Fruit fly (Drosophila melanogaster) whole organism, embryonic: ENCODE data around the gene CG5966.

Experiments
- Aef1 ChIP-seq: fragments of 200-800 bp; sonication (Bioruptor generic); IDR thresholded peaks from 3 replicates; pipeline ENCODE4 v1.3.6; 2022; ENCODE audit warnings: missing biosample characterization, missing genetic modification characterization
- CG10543 ChIP-seq: fragments of 200-800 bp; sonication (Bioruptor generic); optimal IDR thresholded peaks from 3 replicates; lab custom pipeline; 2017; ENCODE audit warnings: missing biosample characterization, mild to moderate bottlenecking, missing genetic modification characterization, moderate library complexity
- CG11695 ChIP-seq: fragments of 200-800 bp; sonication (Bioruptor generic); IDR thresholded peaks from 3 replicates; pipeline ENCODE4 v1.3.6; 2022; ENCODE audit warnings: missing biosample characterization, missing genetic modification characterization
- CG13287 ChIP-seq: fragments of 200-800 bp; sonication (Bioruptor generic); IDR thresholded peaks from 2 replicates; pipeline ENCODE4 v1.3.6; 2022; ENCODE audit warnings: missing biosample characterization, missing genetic modification characterization; ENCODE audit not compliant: partially characterized antibody
- CG15514 ChIP-seq: fragments of 200-800 bp; sonication (Bioruptor generic); optimal IDR thresholded peaks from 3 replicates; lab custom pipeline; 2017; ENCODE audit warnings: missing biosample characterization, missing genetic modification characterization, mild to moderate bottlenecking, moderate library complexity, missing genetic modification reagents
- CG1603 ChIP-seq: fragments of 200-800 bp; sonication (Bioruptor generic); optimal IDR thresholded peaks from 2 replicates; lab custom pipeline; 2019; ENCODE audit warnings: missing biosample characterization, mild to moderate bottlenecking, missing genetic modification characterization, moderate library complexity
- CG16813 ChIP-seq: fragments of 200-800 bp; sonication (Bioruptor generic); IDR thresholded peaks from 3 replicates; pipeline ENCODE4 v1.3.6; 2022; ENCODE audit warnings: missing biosample characterization, missing genetic modification characterization; ENCODE audit not compliant: partially characterized antibody
- CG16863 ChIP-seq: fragments of 200-800 bp; sonication (Bioruptor generic); optimal IDR thresholded peaks from 3 replicates; lab custom pipeline; 2016; ENCODE audit warnings: missing biosample characterization, missing genetic modification characterization
- CG32772 ChIP-seq: fragments of 200-800 bp; sonication (Bioruptor generic); IDR thresholded peaks from 2 replicates; pipeline ENCODE4 v1.3.6; 2022; ENCODE audit warnings: missing biosample characterization, missing genetic modification characterization
- CG42726 ChIP-seq: fragments of 200-800 bp; sonication (Bioruptor generic); IDR thresholded peaks from 2 replicates; pipeline ENCODE4 v1.3.6; 2022; ENCODE audit warnings: missing biosample characterization, missing genetic modification characterization; ENCODE audit not compliant: partially characterized antibody
- CG6654 ChIP-seq: fragments of 200-800 bp; sonication (Bioruptor generic); optimal IDR thresholded peaks from 2 replicates; lab custom pipeline; 2017; ENCODE audit warnings: missing biosample characterization, mild to moderate bottlenecking, missing genetic modification characterization
- CG6791 ChIP-seq: fragments of 200-800 bp; sonication (Bioruptor generic); IDR thresholded peaks from 3 replicates; pipeline ENCODE4 v1.3.6; 2022; ENCODE audit warnings: missing biosample characterization, missing genetic modification characterization; ENCODE audit not compliant: partially characterized antibody
- CG8944 ChIP-seq: fragments of 200-800 bp; sonication (Bioruptor generic); optimal IDR thresholded peaks from 3 replicates; lab custom pipeline; 2016; ENCODE audit warnings: missing biosample characterization, missing genetic modification characterization
- CG9215 ChIP-seq: fragments of 200-800 bp; sonication (Bioruptor generic); IDR thresholded peaks from 2 replicates; pipeline ENCODE4 v1.3.6; 2022; ENCODE audit warnings: missing biosample characterization, missing genetic modification characterization
- CG9437 ChIP-seq: fragments of 200-800 bp; sonication (Bioruptor generic); optimal IDR thresholded peaks from 2 replicates; lab custom pipeline; 2018; ENCODE audit warnings: missing biosample characterization, mild to moderate bottlenecking, missing genetic modification characterization
- CrebB ChIP-seq: fragments of 200-800 bp; sonication (Bioruptor generic); optimal IDR thresholded peaks from 3 replicates; lab custom pipeline; 2018; ENCODE audit warnings: missing biosample characterization, mild to moderate bottlenecking, missing genetic modification characterization
- E2f2 ChIP-seq: fragments of 200-800 bp; sonication (Bioruptor generic); IDR thresholded peaks from 2 replicates; pipeline ENCODE4 v1.3.6; 2022; ENCODE audit warnings: missing biosample characterization, missing genetic modification characterization
- Fer3 ChIP-seq: fragments of 200-800 bp; sonication (Bioruptor generic); optimal IDR thresholded peaks from 2 replicates; lab custom pipeline; 2018; ENCODE audit warnings: missing biosample characterization, mild to moderate bottlenecking, missing genetic modification characterization, moderate library complexity
- GATAe ChIP-seq: fragments of 200-800 bp; sonication (Bioruptor generic); conservative IDR thresholded peaks from 2 replicates; pipeline ENCODE4 v1.3.6; 2022; ENCODE audit warnings: missing biosample characterization, missing genetic modification characterization
- H15 ChIP-seq: fragments of 200-800 bp; sonication (Bioruptor generic); IDR thresholded peaks from 3 replicates; pipeline ENCODE4 v1.3.6; 2022; ENCODE audit warnings: missing biosample characterization, missing genetic modification characterization
- Lhr ChIP-seq: fragments of 200-800 bp; sonication (Bioruptor generic); optimal IDR thresholded peaks from 3 replicates; lab custom pipeline; 2017; ENCODE audit warnings: mild to moderate bottlenecking, missing biosample characterization, missing genetic modification reagents, missing genetic modification characterization
- MTF-1 ChIP-seq: fragments of 200-800 bp; sonication (Bioruptor generic); optimal IDR thresholded peaks from 2 replicates; lab custom pipeline; 2018; ENCODE audit warnings: missing biosample characterization, mild to moderate bottlenecking, missing genetic modification characterization, borderline replicate concordance
- Opbp ChIP-seq: fragments of 200-800 bp; sonication (Bioruptor generic); IDR thresholded peaks from 3 replicates; pipeline ENCODE4 v1.3.6; 2022; ENCODE audit warnings: missing biosample characterization, missing genetic modification characterization; ENCODE audit not compliant: partially characterized antibody
- Sox102F ChIP-seq: fragments of 200-800 bp; sonication (Bioruptor generic); optimal IDR thresholded peaks from 2 replicates; lab custom pipeline; 2018; ENCODE audit warnings: missing biosample characterization, mild to moderate bottlenecking, missing genetic modification characterization, moderate library complexity
- al ChIP-seq: fragments of 200-800 bp; sonication (Bioruptor generic); IDR thresholded peaks from 2 replicates; pipeline ENCODE4 v1.3.6; 2022; ENCODE audit warnings: missing biosample characterization, missing genetic modification characterization
- amos ChIP-seq: fragments of 200-800 bp; sonication (Bioruptor generic); IDR thresholded peaks from 2 replicates; pipeline ENCODE4 v1.3.6; 2022; ENCODE audit warnings: missing biosample characterization, missing genetic modification characterization; ENCODE audit not compliant: partially characterized antibody
- ash1 ChIP-seq: fragments of 200-800 bp; sonication (Bioruptor generic); optimal IDR thresholded peaks from 2 replicates; lab custom pipeline; 2018; ENCODE audit warnings: missing biosample characterization, mild to moderate bottlenecking, missing genetic modification characterization
- bbx ChIP-seq: fragments of 200-800 bp; sonication (Bioruptor generic); IDR thresholded peaks from 2 replicates; pipeline ENCODE4 v1.3.6; 2022; ENCODE audit warnings: missing biosample characterization, missing genetic modification characterization; ENCODE audit not compliant: partially characterized antibody
- br ChIP-seq: fragments of >200 bp; optimal IDR thresholded peaks from 2 replicates; lab custom pipeline; 2017
- dati ChIP-seq: fragments of 200-800 bp; sonication (Bioruptor generic); IDR thresholded peaks from 2 replicates; pipeline ENCODE4 v1.3.6; 2022; ENCODE audit warnings: missing biosample characterization, missing genetic modification characterization
- grau ChIP-seq: fragments of 200-800 bp; optimal IDR thresholded peaks from 3 replicates; lab custom pipeline; 2019; ENCODE audit warnings: missing biosample characterization, mild to moderate bottlenecking, missing genetic modification characterization, moderate library complexity
- gro ChIP-seq: fragments of 200-800 bp; sonication (Bioruptor generic); optimal IDR thresholded peaks from 2 replicates; lab custom pipeline; 2016; ENCODE audit warnings: missing biosample characterization, missing genetic modification characterization
- ind ChIP-seq: fragments of 200-800 bp; sonication (Bioruptor generic); optimal IDR thresholded peaks from 3 replicates; lab custom pipeline; 2016; ENCODE audit warnings: missing biosample characterization, missing genetic modification characterization
- inv ChIP-seq: fragments of 200-800 bp; sonication (Bioruptor generic); IDR thresholded peaks from 2 replicates; pipeline ENCODE4 v1.3.6; 2022; ENCODE audit warnings: missing biosample characterization, missing genetic modification characterization; ENCODE audit not compliant: partially characterized antibody
- knrl ChIP-seq: fragments of 200-800 bp; sonication (Bioruptor generic); IDR thresholded peaks from 3 replicates; pipeline ENCODE4 v1.3.6; 2022; ENCODE audit warnings: missing biosample characterization, missing genetic modification characterization; ENCODE audit not compliant: partially characterized antibody
- maf-S ChIP-seq: fragments of 200-800 bp; sonication (Bioruptor generic); optimal IDR thresholded peaks from 2 replicates; lab custom pipeline; 2016; ENCODE audit warnings: missing biosample characterization, missing genetic modification characterization
- nerfin-2 ChIP-seq: fragments of 200-800 bp; sonication (Bioruptor generic); IDR thresholded peaks from 2 replicates; pipeline ENCODE4 v1.3.6; 2022; ENCODE audit warnings: missing biosample characterization, missing genetic modification characterization; ENCODE audit not compliant: partially characterized antibody
- nom ChIP-seq: fragments of 200-800 bp; sonication (Bioruptor generic); optimal IDR thresholded peaks from 2 replicates; lab custom pipeline; 2017; ENCODE audit warnings: missing biosample characterization, missing genetic modification characterization, mild to moderate bottlenecking, moderate library complexity, missing genetic modification reagents
- pros ChIP-seq: fragments of 200-800 bp; sonication (Bioruptor generic); optimal IDR thresholded peaks from 3 replicates; lab custom pipeline; 2019; ENCODE audit warnings: missing biosample characterization, mild to moderate bottlenecking, missing genetic modification characterization, moderate library complexity
- pzg ChIP-seq: fragments of 200-800 bp; sonication (Bioruptor generic); optimal IDR thresholded peaks from 3 replicates; lab custom pipeline; 2018; ENCODE audit warnings: missing biosample characterization, mild to moderate bottlenecking, missing genetic modification characterization, moderate library complexity
- row ChIP-seq: fragments of 200-800 bp; sonication (Bioruptor generic); IDR thresholded peaks from 3 replicates; pipeline ENCODE4 v1.3.6; 2022; ENCODE audit warnings: missing biosample characterization, missing genetic modification characterization
- tap ChIP-seq: fragments of 200-800 bp; optimal IDR thresholded peaks from 3 replicates; lab custom pipeline; 2019; ENCODE audit warnings: missing biosample characterization, mild to moderate bottlenecking, missing genetic modification characterization, moderate library complexity
- tio ChIP-seq: fragments of 200-800 bp; sonication (Bioruptor generic); optimal IDR thresholded peaks from 2 replicates; lab custom pipeline; 2017; ENCODE audit warnings: missing biosample characterization, missing genetic modification characterization, inconsistent platforms
- ttk ChIP-seq: fragments of 200-800 bp; sonication (Bioruptor generic); IDR thresholded peaks from 2 replicates; pipeline ENCODE4 v2.1.2; 2022; ENCODE audit warnings: missing biosample characterization, missing genetic modification characterization
- unc-4 ChIP-seq: fragments of 200-800 bp; sonication (Bioruptor generic); IDR thresholded peaks from 2 replicates; pipeline ENCODE4 v1.3.6; 2022; ENCODE audit warnings: missing biosample characterization, missing genetic modification characterization; ENCODE audit not compliant: partially characterized antibody
- vnd ChIP-seq: fragments of 200-800 bp; sonication (Bioruptor generic); IDR thresholded peaks from 3 replicates; pipeline ENCODE4 v1.3.6; 2022; ENCODE audit warnings: missing biosample characterization, missing genetic modification characterization; ENCODE audit not compliant: partially characterized antibody
- vvl ChIP-seq: fragments of 200-800 bp; sonication (Bioruptor generic); IDR thresholded peaks from 2 replicates; pipeline ENCODE4 v1.3.6; 2022; ENCODE audit warnings: missing biosample characterization, missing genetic modification characterization
- wek ChIP-seq: fragments of 200-800 bp; sonication (Bioruptor generic); optimal IDR thresholded peaks from 3 replicates; lab custom pipeline; 2018; ENCODE audit warnings: missing biosample characterization, mild to moderate bottlenecking, missing genetic modification characterization, moderate library complexity
- zen2 ChIP-seq: fragments of 200-800 bp; sonication (Bioruptor generic); IDR thresholded peaks from 3 replicates; pipeline ENCODE4 v1.3.6; 2022; ENCODE audit warnings: missing biosample characterization, missing genetic modification characterization; ENCODE audit not compliant: partially characterized antibody

CG5966 gene

DNA sequence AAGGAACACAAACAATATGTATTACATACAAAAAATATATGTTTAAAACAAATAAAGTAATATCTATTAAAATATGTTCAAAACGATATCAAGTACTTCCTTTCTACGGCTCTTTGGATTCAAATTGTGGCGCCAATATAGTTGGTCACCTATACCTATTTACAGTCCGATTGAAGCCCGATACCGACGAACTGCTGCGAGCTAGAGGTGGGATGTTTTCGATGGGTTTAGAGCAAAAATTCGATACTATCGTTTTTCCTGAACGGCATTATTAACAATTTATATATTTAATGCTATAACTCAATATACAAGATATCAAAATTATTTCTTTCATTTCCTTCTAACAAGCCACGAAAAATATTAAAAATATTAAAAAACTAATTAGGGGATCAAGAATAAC, 46.8 kb upstream of the CG5966 start:
- no peak for TF ChIP-seq wek (GFP tag; lab: Kevin White, UChicago)
- TF ChIP-seq Lhr (GFP tag; lab: Kevin White, UChicago), result no peak
- no peak for TF ChIP-seq CG9437 (GFP tag; lab: Kevin White, UChicago)
- peak; percentile 71; the same call in 2 of the 3 replicates for TF ChIP-seq CG6791 (GFP tag; lab: Robert Waterston, UW)
- TF ChIP-seq CG32772 (GFP tag; lab: Robert Waterston, UW), result no peak
- TF ChIP-seq tio (GFP tag; lab: Kevin White, UChicago), result no peak
- no peak for TF ChIP-seq Aef1 (GFP tag; lab: Robert Waterston, UW)
- no peak for TF ChIP-seq ttk (GFP tag; lab: Robert Waterston, UW)
- no peak for TF ChIP-seq Fer3 (tag; lab: Kevin White, UChicago)
- no peak for TF ChIP-seq CG11695
- TF ChIP-seq nom, result no peak
- no peak for TF ChIP-seq CG9215 (GFP tag; lab: Robert Waterston, UW)
- no peak for TF ChIP-seq grau (tag; lab: Kevin White, UChicago)
- peak; percentile 82 for TF ChIP-seq E2f2 (GFP tag; lab: Robert Waterston, UW)
- TF ChIP-seq br (lab: Kevin White, UChicago), result no peak
- TF ChIP-seq Sox102F (GFP tag; lab: Kevin White, UChicago), result no peak
- TF ChIP-seq vnd, result peak; percentile 41; the same call in 2 of the 3 replicates
- TF ChIP-seq al, result no peak
- TF ChIP-seq row, result peak; percentile 59; the same call in 2 of the 3 replicates
- TF ChIP-seq ind, result no peak
- TF ChIP-seq ash1 (GFP tag; lab: Kevin White, UChicago), result no peak
- no peak for TF ChIP-seq gro (GFP tag; lab: Kevin White, UChicago)
- TF ChIP-seq knrl (GFP tag; lab: Robert Waterston, UW), result peak; percentile 51; the same call in 2 of the 3 replicates
- TF ChIP-seq nerfin-2 (GFP tag; lab: Robert Waterston, UW), result 0 out of 2 replicates have a peak, but pooled peaks have one; percentile 32
- no peak for TF ChIP-seq dati (GFP tag; lab: Robert Waterston, UW)
- no peak for TF ChIP-seq CG1603 (tag; lab: Kevin White, UChicago)
- no peak for TF ChIP-seq H15 (GFP tag; lab: Robert Waterston, UW)
- TF ChIP-seq vvl (GFP tag; lab: Robert Waterston, UW), result no peak
- TF ChIP-seq maf-S, result no peak
- TF ChIP-seq CG8944, result no peak
- TF ChIP-seq Opbp (GFP tag; lab: Robert Waterston, UW), result peak; percentile 80; the same call in 2 of the 3 replicates
- TF ChIP-seq bbx (GFP tag; lab: Robert Waterston, UW), result peak; percentile 76
- no peak for TF ChIP-seq CG16863 (GFP tag; lab: Kevin White, UChicago)
- TF ChIP-seq pzg (GFP tag; lab: Kevin White, UChicago), result peak; percentile 27
- no peak for TF ChIP-seq pros (GFP tag; lab: Kevin White, UChicago)
- TF ChIP-seq CG16813 (GFP tag; lab: Robert Waterston, UW), result peak; percentile 63
- TF ChIP-seq MTF-1, result no peak
- TF ChIP-seq zen2 (GFP tag; lab: Robert Waterston, UW), result peak; percentile 50; the same call in 1 of the 3 replicates
- no peak for TF ChIP-seq CrebB
- TF ChIP-seq CG13287, result peak; percentile 75
- no peak for TF ChIP-seq CG6654 (GFP tag; lab: Kevin White, UChicago)
- TF ChIP-seq CG42726, result peak; percentile 23; the same call in 1 of the 2 replicates
- no peak for TF ChIP-seq GATAe (GFP tag; lab: Robert Waterston, UW)
- TF ChIP-seq CG15514 (GFP tag; lab: Kevin White, UChicago), result peak; percentile 1
- no peak for TF ChIP-seq CG10543 (GFP tag; lab: Kevin White, UChicago)
- peak; percentile 41; the same call in 1 of the 2 replicates for TF ChIP-seq inv
- peak; percentile 68 for TF ChIP-seq unc-4
- TF ChIP-seq amos, result peak; percentile 69
- no peak for TF ChIP-seq tap (tag; lab: Kevin White, UChicago)
